Worm (Caenorhabditis elegans): ENCODE measurements around the gene F43C11.7.

Gene F43C11.7

ce11 chrII:2341515-2341914, 5.8 kb downstream of the F43C11.7 start, which contains the start of gene enri-1:
enri-1 (minus strand) TSS chrII:2341615.
- TF ChIP-seq mls-2 (tag; optimal IDR thresholded peaks at IDR 0.05) (no peak), nhr-12 (tag; optimal IDR thresholded peaks at IDR 0.05) (no peak), ceh-83 (GFP tag; optimal IDR thresholded peaks at IDR 0.05) (no peak), elt-1 (tag; optimal IDR thresholded peaks at IDR 0.05; ENCODE audit: borderline replicate concordance, insufficient read depth) (no peak)

- peak; percentile 20 for TF ChIP-seq lsy-2 (tag; optimal IDR thresholded peaks at IDR 0.05)
- TF ChIP-seq ceh-39 (tag; optimal IDR thresholded peaks at IDR 0.05) = peak; percentile 26
- peak; percentile 41 for TF ChIP-seq lin-13 (tag; optimal IDR thresholded peaks at IDR 0.05)
- peak; percentile 13 for TF ChIP-seq hlh-1 (tag; optimal IDR thresholded peaks at IDR 0.05)
- TF ChIP-seq blmp-1 (tag; optimal IDR thresholded peaks at IDR 0.05) = no peak
- TF ChIP-seq zip-8 (tag; optimal IDR thresholded peaks at IDR 0.05) = no peak
- TF ChIP-seq mep-1 (tag; optimal IDR thresholded peaks at IDR 0.05) = peak; percentile 8
- no peak for TF ChIP-seq snpc-4 (tag; optimal IDR thresholded peaks at IDR 0.05)
Measured at ce11 chrII:2342004-2342479, 6.3 kb downstream of the F43C11.7 start, which contains the start of gene F43C11.6. F43C11.6 (plus strand) TSS chrII:2342429.

ce11 chrII:2346672-2347071, 11.0 kb downstream of the F43C11.7 start, which contains the start of gene F43C11.4:
F43C11.4 (plus strand) TSS chrII:2346972.
- no peak for TF ChIP-seq lsy-2 (tag; optimal IDR thresholded peaks at IDR 0.05)
- no peak for TF ChIP-seq lin-32 (GFP tag; optimal IDR thresholded peaks at IDR 0.05)
- no peak for TF ChIP-seq nhr-28 (tag; optimal IDR thresholded peaks at IDR 0.05)
- no peak for TF ChIP-seq tbx-8 (GFP tag; optimal IDR thresholded peaks at IDR 0.05)
- no peak for TF ChIP-seq ceh-83 (GFP tag; optimal IDR thresholded peaks at IDR 0.05)
- TF ChIP-seq mab-5 (tag; optimal IDR thresholded peaks at IDR 0.05) = no peak
- no peak for TF ChIP-seq nhr-2 (tag; optimal IDR thresholded peaks at IDR 0.05)
- TF ChIP-seq sem-2 (GFP tag; optimal IDR thresholded peaks at IDR 0.05) = no peak
- no peak for TF ChIP-seq M03D4.4 (tag; optimal IDR thresholded peaks at IDR 0.05)
- TF ChIP-seq blmp-1 (tag; optimal IDR thresholded peaks at IDR 0.05) = no peak
- TF ChIP-seq pha-4 (tag; optimal IDR thresholded peaks at IDR 0.05) = no peak
- TF ChIP-seq nhr-12 (tag; optimal IDR thresholded peaks at IDR 0.05) = no peak

- no peak for TF ChIP-seq M03D4.4 (tag; optimal IDR thresholded peaks at IDR 0.05)
- TF ChIP-seq blmp-1 (tag; optimal IDR thresholded peaks at IDR 0.05) = no peak
- TF ChIP-seq flh-1 (GFP tag; optimal IDR thresholded peaks at IDR 0.05) = no peak
Measured at ce11 chrII:2352546-2352945, 16.8 kb downstream of the F43C11.7 start, which contains the start of gene F43C11.10. F43C11.10 (minus strand) TSS chrII:2352646.

ce11 chrII:2353012-2353411, 17.3 kb downstream of the F43C11.7 start, which contains the start of gene F43C11.3:
F43C11.3 (plus strand) TSS chrII:2353312.
- TF ChIP-seq cnd-1 (tag; optimal IDR thresholded peaks at IDR 0.05) = no peak
- TF ChIP-seq ceh-39 (tag; optimal IDR thresholded peaks at IDR 0.05) = no peak
- no peak for TF ChIP-seq mab-5 (tag; optimal IDR thresholded peaks at IDR 0.05)
- TF ChIP-seq nhr-28 (tag; optimal IDR thresholded peaks at IDR 0.05) = no peak
- no peak for TF ChIP-seq zip-8 (tag; optimal IDR thresholded peaks at IDR 0.05)
- TF ChIP-seq ceh-83 (GFP tag; optimal IDR thresholded peaks at IDR 0.05) = no peak
- no peak for TF ChIP-seq mls-2 (tag; optimal IDR thresholded peaks at IDR 0.05)
- TF ChIP-seq tbx-8 (GFP tag; optimal IDR thresholded peaks at IDR 0.05) = no peak
- no peak for TF ChIP-seq snpc-4 (tag; optimal IDR thresholded peaks at IDR 0.05)
- TF ChIP-seq M03D4.4 (tag; optimal IDR thresholded peaks at IDR 0.05) = no peak
- no peak for TF ChIP-seq nhr-237 (tag; optimal IDR thresholded peaks at IDR 0.05)
- TF ChIP-seq drap-1 (GFP tag; optimal IDR thresholded peaks at IDR 0.05) = no peak
- no peak for TF ChIP-seq hlh-1 (tag; optimal IDR thresholded peaks at IDR 0.05)
- no peak for TF ChIP-seq sem-2 (GFP tag; optimal IDR thresholded peaks at IDR 0.05)
- TF ChIP-seq elt-3 (tag; optimal IDR thresholded peaks at IDR 0.05) = no peak
- TF ChIP-seq sptf-1 (tag; optimal IDR thresholded peaks at IDR 0.05) = no peak
- no peak for TF ChIP-seq nhr-2 (tag; optimal IDR thresholded peaks at IDR 0.05)
- no peak for TF ChIP-seq ces-1 (GFP tag; optimal IDR thresholded peaks at IDR 0.05)
- no peak for TF ChIP-seq nhr-76 (tag; optimal IDR thresholded peaks at IDR 0.05)
- no peak for TF ChIP-seq unc-120 (tag; optimal IDR thresholded peaks at IDR 0.05; ENCODE audit: poor library complexity, severe bottlenecking)

- TF ChIP-seq nhr-76 (tag; optimal IDR thresholded peaks at IDR 0.05) (no peak), blmp-1 (tag; optimal IDR thresholded peaks at IDR 0.05) (no peak)
Measured at ce11 chrII:2354476-2354875, 18.8 kb downstream of the F43C11.7 start, which contains the start of gene F43C11.2. F43C11.2 (plus strand) TSS chrII:2354776.
